Fruit fly (Drosophila melanogaster): ENCODE measurements around the gene tbrd-1.

tbrd-1 gene

DNA sequence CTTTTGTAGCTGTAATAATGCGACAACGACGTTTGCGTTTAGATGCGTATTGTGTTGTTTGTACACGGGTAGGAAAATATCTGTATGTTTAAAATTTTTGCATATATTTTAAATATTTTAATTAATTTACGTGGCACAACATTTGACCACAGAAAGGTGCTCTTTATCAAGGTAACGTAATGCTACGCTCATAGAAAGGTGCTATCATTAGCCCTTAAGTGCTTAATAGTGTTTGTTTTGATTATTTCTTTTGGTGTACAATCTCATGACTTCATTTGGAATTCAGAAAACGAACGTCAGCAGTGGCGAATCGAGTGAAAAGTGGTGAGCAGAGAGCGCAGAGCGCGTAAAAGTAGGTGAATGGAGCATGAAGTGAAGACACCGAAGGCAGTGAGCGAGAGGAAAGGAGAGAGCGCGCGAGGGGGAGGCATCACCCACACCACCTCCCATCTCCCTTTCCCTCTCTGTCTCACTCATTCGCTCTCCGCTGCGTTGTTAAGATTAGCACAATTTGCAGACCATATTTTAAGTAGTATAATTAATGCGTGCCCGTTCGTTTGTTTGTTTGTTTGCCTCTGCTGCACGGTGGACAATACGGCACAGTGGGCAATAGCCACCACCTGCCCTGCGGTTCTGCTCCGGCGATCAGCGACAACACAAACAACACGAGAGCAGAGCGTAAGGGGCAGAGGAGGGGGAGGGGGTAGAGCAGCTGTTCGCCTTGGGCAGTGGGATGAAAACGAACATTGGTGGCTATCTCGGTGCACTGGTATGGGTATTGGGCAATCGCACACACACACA lies 28.5 kb upstream of the tbrd-1 start:
- peak; percentile 66 for TF ChIP-seq tj (GFP tag; optimal IDR thresholded peaks at IDR 0.05)
- no peak for TF ChIP-seq CG7045 (GFP tag; optimal IDR thresholded peaks at IDR 0.05)
- TF ChIP-seq cic (GFP tag; optimal IDR thresholded peaks at IDR 0.05), result peak; percentile 31

DNA sequence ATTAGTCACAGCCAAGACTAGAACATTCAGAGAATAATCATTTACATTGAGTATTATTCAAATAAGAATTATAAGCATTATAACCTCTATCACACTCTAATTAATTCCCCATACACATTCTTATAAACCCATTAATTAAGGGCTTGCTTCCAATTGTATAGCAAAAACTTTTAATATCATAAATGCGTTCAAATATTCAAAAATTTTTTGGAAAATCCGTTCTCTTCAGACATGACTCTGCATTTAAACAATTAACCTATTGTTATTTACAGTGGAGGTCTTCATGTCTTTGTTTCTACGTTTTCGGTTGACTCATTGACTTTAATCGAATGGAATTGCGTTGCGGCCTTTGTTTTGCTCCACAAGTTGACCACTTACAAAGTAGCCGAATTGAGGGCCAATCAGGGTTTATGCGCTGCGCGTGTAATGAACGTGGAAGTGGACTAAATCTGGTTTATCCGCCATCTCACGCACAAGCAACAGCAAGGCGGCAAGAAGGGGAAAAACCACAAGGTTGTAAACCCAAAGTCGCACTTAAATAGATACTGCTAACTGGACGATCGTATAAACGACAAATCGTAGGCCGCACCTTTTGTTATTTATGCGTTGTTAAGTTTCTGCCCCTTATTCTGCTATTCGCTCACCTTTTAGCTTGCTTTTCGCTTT lies 27.6 kb upstream of the tbrd-1 start:
- TF ChIP-seq tj (GFP tag; optimal IDR thresholded peaks at IDR 0.05) (no peak), CG7101 (tag; optimal IDR thresholded peaks at IDR 0.05) (peak; percentile 52), CG5204 (GFP tag; optimal IDR thresholded peaks at IDR 0.05) (no peak), CG14711 (tag; optimal IDR thresholded peaks at IDR 0.05) (peak; percentile 43), cic (GFP tag; optimal IDR thresholded peaks at IDR 0.05) (no peak), CG33017 (tag; optimal IDR thresholded peaks at IDR 0.05) (peak; percentile 62), CG12768 (GFP tag; optimal IDR thresholded peaks at IDR 0.05) (peak; percentile 9), bab1 (GFP tag; optimal IDR thresholded peaks at IDR 0.05) (peak; percentile 67), CG7045 (GFP tag; optimal IDR thresholded peaks at IDR 0.05) (no peak), CG11617 (GFP tag; optimal IDR thresholded peaks at IDR 0.05) (peak; percentile 39)

DNA sequence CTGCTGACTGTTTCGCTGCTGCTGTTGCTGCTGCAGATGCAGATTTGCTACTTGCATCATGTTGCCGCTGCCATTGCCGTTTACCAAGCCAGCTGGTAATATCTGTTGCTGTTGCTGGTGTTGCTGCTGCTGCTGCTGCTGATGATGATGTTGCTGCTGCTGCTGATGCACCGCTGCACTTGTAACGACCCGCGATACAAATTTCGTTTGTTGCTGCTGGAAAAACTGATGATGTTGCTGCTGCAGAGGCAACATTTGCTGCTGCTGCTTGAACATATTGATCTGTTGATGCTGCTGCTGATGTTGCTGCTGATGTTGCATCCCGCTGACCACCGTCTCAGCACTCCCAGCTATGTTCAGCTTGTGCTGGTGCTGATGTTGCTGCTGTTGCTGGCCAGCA lies 27.0 kb upstream of the tbrd-1 start:
- TF ChIP-seq CG5204 (GFP tag; optimal IDR thresholded peaks at IDR 0.05) (no peak), CG7101 (tag; optimal IDR thresholded peaks at IDR 0.05) (no peak), CG7045 (GFP tag; optimal IDR thresholded peaks at IDR 0.05) (no peak), ovo (GFP tag; optimal IDR thresholded peaks at IDR 0.05) (no peak), kay (GFP tag; ENCODE audit: borderline replicate concordance) (no peak), pad (GFP tag; optimal IDR thresholded peaks at IDR 0.05) (no peak), cic (GFP tag; optimal IDR thresholded peaks at IDR 0.05) (no peak), toe (GFP tag; optimal IDR thresholded peaks at IDR 0.05) (no peak)

DNA sequence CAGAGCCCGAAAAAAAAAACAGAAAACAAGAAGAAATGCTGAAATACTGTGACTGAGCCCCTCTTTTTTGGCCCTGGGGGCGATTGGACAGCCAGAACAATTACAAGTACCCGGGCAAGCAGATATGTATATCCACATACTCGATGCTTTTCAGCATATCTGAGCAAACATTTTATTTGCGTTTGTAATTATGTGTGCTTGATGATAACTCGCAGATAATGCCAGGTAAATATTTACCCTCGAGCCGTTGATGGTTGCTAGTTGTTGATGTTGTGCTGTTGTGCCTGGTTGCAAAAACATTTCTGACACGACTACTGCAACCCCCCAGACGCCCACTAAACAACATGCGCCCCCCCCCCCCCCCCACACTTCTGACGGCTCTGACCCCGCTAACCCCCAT lies 26.0 kb upstream of the tbrd-1 start:
- no peak for TF ChIP-seq CG12768 (GFP tag; optimal IDR thresholded peaks at IDR 0.05)
- TF ChIP-seq CG1620 (GFP tag; optimal IDR thresholded peaks at IDR 0.05), result no peak
- no peak for TF ChIP-seq kay (GFP tag; ENCODE audit: borderline replicate concordance)
- no peak for TF ChIP-seq tj (GFP tag; optimal IDR thresholded peaks at IDR 0.05)
- TF ChIP-seq Mnt (GFP tag; optimal IDR thresholded peaks at IDR 0.05), result no peak
- TF ChIP-seq bab1 (GFP tag; optimal IDR thresholded peaks at IDR 0.05), result no peak
- no peak for TF ChIP-seq ovo (GFP tag; optimal IDR thresholded peaks at IDR 0.05)
- TF ChIP-seq cnc (optimal IDR thresholded peaks at IDR 0.05), result no peak
- TF ChIP-seq cic (GFP tag; optimal IDR thresholded peaks at IDR 0.05), result no peak
- TF ChIP-seq CG14711 (tag; optimal IDR thresholded peaks at IDR 0.05), result no peak
- TF ChIP-seq CG11617 (GFP tag; optimal IDR thresholded peaks at IDR 0.05), result no peak
- TF ChIP-seq Hr96 (GFP tag; optimal IDR thresholded peaks at IDR 0.05), result no peak
- no peak for TF ChIP-seq CG7101 (tag; optimal IDR thresholded peaks at IDR 0.05)
- no peak for TF ChIP-seq Clk (GFP tag; optimal IDR thresholded peaks at IDR 0.05)
- TF ChIP-seq CG5204 (GFP tag; optimal IDR thresholded peaks at IDR 0.05), result no peak
- TF ChIP-seq toe (GFP tag; optimal IDR thresholded peaks at IDR 0.05), result no peak
- no peak for TF ChIP-seq CG7045 (GFP tag; optimal IDR thresholded peaks at IDR 0.05)
- no peak for TF ChIP-seq Crg-1 (GFP tag; optimal IDR thresholded peaks at IDR 0.05)
- TF ChIP-seq pad (GFP tag; optimal IDR thresholded peaks at IDR 0.05), result no peak

DNA sequence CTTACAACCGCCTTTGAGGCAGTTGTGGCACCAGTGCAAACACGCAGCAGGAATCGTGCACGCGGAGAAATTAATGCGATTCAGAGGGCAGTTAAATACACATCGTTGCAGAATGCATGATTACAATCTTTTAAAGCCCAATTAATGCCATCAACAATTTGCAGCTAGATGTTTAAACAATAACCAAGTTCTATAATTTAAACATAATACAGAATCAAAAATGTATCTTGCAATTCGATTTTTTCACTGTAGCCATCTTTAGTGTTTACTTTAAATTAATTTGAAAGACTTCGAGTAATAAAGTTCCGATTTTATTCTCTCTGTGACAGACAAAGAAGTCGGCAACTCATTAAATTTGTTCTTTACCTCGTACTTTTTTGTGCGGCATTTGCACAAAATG lies 22.6 kb upstream of the tbrd-1 start:
- TF ChIP-seq CG5204 (GFP tag; optimal IDR thresholded peaks at IDR 0.05) (no peak), kay (GFP tag; ENCODE audit: borderline replicate concordance) (no peak), CG1620 (GFP tag; optimal IDR thresholded peaks at IDR 0.05) (no peak), toe (GFP tag; optimal IDR thresholded peaks at IDR 0.05) (no peak), Crg-1 (GFP tag; optimal IDR thresholded peaks at IDR 0.05) (no peak), bab1 (GFP tag; optimal IDR thresholded peaks at IDR 0.05) (no peak), CG33017 (tag; optimal IDR thresholded peaks at IDR 0.05) (no peak), CG12768 (GFP tag; optimal IDR thresholded peaks at IDR 0.05) (no peak), cnc (optimal IDR thresholded peaks at IDR 0.05) (no peak), pad (GFP tag; optimal IDR thresholded peaks at IDR 0.05) (no peak), ovo (GFP tag; optimal IDR thresholded peaks at IDR 0.05) (no peak), Clk (GFP tag; optimal IDR thresholded peaks at IDR 0.05) (no peak), cic (GFP tag; optimal IDR thresholded peaks at IDR 0.05) (no peak)

DNA sequence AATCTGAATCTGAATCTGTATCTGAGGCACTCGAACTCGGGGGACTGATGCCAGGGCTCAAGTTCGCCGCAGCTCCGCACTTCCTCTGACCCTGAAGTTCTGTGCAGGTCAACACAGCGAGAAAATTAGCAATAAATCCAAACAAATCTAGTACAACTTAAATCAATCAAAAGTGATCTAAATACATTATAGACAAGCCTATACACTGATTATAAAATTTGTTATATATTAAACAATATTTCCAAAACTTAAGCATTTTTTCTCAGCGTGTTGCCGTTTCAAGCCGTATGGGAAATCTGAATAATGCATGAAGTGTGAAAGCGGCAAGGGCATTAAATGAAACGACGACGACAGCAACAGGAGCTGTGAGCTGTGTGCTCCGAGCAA lies 21.7 kb upstream of the tbrd-1 start:
- TF ChIP-seq tj (GFP tag; optimal IDR thresholded peaks at IDR 0.05), result no peak
- peak; percentile 5 for TF ChIP-seq CG14711 (tag; optimal IDR thresholded peaks at IDR 0.05)

DNA sequence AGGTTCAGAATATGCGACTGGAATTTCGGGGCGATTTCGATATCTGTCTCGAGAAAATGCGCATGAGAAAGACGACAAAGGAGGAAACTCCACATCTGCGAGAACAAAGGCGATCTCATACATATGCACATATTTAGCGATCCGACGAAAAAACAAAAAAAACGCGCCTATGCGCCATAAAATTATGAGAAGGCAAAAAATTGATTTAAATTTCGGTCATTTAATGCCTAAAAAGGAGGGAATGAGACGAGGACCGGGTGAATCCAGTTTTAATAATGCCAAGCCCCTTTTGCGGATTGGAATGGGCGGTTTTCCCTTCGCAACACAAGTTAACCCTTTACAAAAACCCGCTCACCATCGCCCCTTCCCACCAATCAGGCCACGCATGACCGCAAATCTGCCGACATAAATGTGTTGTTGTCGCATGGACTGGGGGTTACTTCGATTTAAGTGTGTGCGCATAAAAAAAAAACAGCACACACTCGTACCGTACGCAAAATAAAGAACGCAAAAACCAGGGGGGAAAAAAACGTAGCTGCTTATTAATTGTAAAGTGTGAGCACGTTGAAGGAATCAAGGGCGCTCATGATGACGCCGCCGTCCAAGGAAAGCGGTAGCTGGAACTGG lies 21.2 kb upstream of the tbrd-1 start:
- no peak for TF ChIP-seq CG12768 (GFP tag; optimal IDR thresholded peaks at IDR 0.05)
- no peak for TF ChIP-seq CG5204 (GFP tag; optimal IDR thresholded peaks at IDR 0.05)
- TF ChIP-seq Crg-1 (GFP tag; optimal IDR thresholded peaks at IDR 0.05), result no peak
- TF ChIP-seq toe (GFP tag; optimal IDR thresholded peaks at IDR 0.05), result no peak
- no peak for TF ChIP-seq Clk (GFP tag; optimal IDR thresholded peaks at IDR 0.05)
- TF ChIP-seq kay (GFP tag; ENCODE audit: borderline replicate concordance), result no peak
- TF ChIP-seq cic (GFP tag; optimal IDR thresholded peaks at IDR 0.05), result no peak
- TF ChIP-seq cnc (optimal IDR thresholded peaks at IDR 0.05), result no peak
- TF ChIP-seq CG7045 (GFP tag; optimal IDR thresholded peaks at IDR 0.05), result no peak
- no peak for TF ChIP-seq pad (GFP tag; optimal IDR thresholded peaks at IDR 0.05)
- TF ChIP-seq CG33017 (tag; optimal IDR thresholded peaks at IDR 0.05), result no peak
- TF ChIP-seq tj (GFP tag; optimal IDR thresholded peaks at IDR 0.05), result no peak
- no peak for TF ChIP-seq Hr96 (GFP tag; optimal IDR thresholded peaks at IDR 0.05)
- no peak for TF ChIP-seq CG11617 (GFP tag; optimal IDR thresholded peaks at IDR 0.05)
- TF ChIP-seq CG14711 (tag; optimal IDR thresholded peaks at IDR 0.05), result no peak
- no peak for TF ChIP-seq CG7101 (tag; optimal IDR thresholded peaks at IDR 0.05)
- no peak for TF ChIP-seq bab1 (GFP tag; optimal IDR thresholded peaks at IDR 0.05)

All from whole organism, adult.